Worm (Caenorhabditis elegans): ENCODE data around the gene unc-104.
A peak's percentile ranks its signal among the peaks of the same experiment; 100 is the strongest.

unc-104 gene

ce11 chrII:6994677-6995076 is at the start of gene unc-104:
Gene unc-104 (plus strand): TSS chrII:6994987.
- no peak for TF ChIP-seq tra-4 (tag; optimal IDR thresholded peaks at IDR 0.05)
- no peak for TF ChIP-seq tbx-11 (GFP tag; IDR thresholded peaks at IDR 0.05)
- TF ChIP-seq aly-1 (tag; optimal IDR thresholded peaks at IDR 0.05): no peak
- TF ChIP-seq hmbx-1 (tag; optimal IDR thresholded peaks at IDR 0.05): no peak
- TF ChIP-seq sea-1 (GFP tag; conservative IDR thresholded peaks at IDR 0.05): no peak
- TF ChIP-seq B0310.2 (tag; optimal IDR thresholded peaks at IDR 0.05): no peak
- TF ChIP-seq ets-7 (tag; optimal IDR thresholded peaks at IDR 0.05): no peak
- TF ChIP-seq ceh-36 (tag; optimal IDR thresholded peaks at IDR 0.05): no peak

ce11 chrII:6951250-6951806 is 43.5 kb upstream of the unc-104 start, which contains the start of the genes malt-1 and ceh-38:
Gene malt-1 (minus strand): TSS chrII:6951300.
Gene ceh-38 (plus strand): TSS chrII:6951526.
- TF ChIP-seq flt-1 (GFP tag; IDR thresholded peaks at IDR 0.05) (0 out of 2 replicates have a peak, but pooled peaks have one; percentile 26), hmg-4 (GFP tag; optimal IDR thresholded peaks at IDR 0.05) (peak; percentile 55), ceh-36 (tag; optimal IDR thresholded peaks at IDR 0.05) (peak; percentile 48), sea-1 (GFP tag; conservative IDR thresholded peaks at IDR 0.05) (no peak), F13C5.2 (tag; optimal IDR thresholded peaks at IDR 0.05) (peak; percentile 67), ama-1 (optimal IDR thresholded peaks at IDR 0.05) (no peak)

DNA sequence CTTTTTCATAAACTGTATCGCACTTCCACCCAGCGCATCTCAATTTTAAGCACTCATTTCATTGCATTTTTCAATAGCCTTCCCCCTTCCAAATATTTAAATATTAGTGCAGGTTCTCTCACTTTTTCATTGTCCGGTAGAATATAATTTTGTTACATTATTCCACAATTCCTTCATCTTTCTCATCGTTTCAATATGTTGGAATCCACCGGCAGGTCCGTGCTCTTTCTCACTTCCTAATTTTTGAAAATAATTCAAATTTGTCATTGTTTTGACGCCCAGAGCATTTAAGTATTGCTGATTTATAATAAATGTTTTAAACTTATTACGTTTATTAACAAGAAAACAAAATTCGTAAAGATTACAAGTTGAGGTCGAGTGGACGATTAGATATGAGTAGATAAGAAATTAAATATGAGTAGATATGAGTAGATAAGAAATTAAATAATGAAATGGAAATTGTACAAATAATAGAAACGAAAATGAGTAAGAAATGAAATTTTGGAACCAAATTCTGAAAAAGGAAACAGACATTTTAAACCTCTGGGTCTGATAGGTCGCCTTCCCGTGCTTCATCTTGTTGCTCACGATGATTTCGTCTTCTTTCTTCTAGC is 39.6 kb upstream of the unc-104 start:
- TF ChIP-seq scrt-1 (GFP tag; IDR thresholded peaks at IDR 0.05) (no peak), ama-1 (optimal IDR thresholded peaks at IDR 0.05) (no peak), sea-1 (GFP tag; conservative IDR thresholded peaks at IDR 0.05) (no peak), hmg-4 (GFP tag; optimal IDR thresholded peaks at IDR 0.05) (no peak), tra-4 (tag; optimal IDR thresholded peaks at IDR 0.05) (no peak)

DNA sequence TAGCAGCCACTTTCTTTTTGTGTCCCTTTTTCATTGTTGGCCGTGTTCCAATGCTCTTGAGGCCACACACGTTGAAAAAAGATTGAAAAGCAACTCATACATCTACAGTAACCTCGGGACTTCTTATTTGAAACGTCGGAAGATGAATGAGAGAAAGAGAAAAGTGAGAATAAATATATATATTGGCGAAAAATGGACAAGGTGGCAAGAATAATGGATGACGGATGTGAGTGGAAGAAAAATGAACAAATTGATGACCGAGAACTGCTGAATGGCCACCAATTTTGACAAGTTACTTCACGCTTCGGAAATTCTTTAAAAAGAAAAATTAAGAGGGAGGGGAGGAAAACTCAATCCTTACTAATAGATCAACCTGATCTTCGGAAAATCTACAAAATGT is 36.7 kb upstream of the unc-104 start:
- no peak for TF ChIP-seq F13C5.2 (tag; optimal IDR thresholded peaks at IDR 0.05)
- no peak for TF ChIP-seq tra-4 (tag; optimal IDR thresholded peaks at IDR 0.05)
- TF ChIP-seq B0310.2 (tag; optimal IDR thresholded peaks at IDR 0.05): no peak
- TF ChIP-seq tbx-37 (GFP tag; conservative IDR thresholded peaks at IDR 0.05): no peak
- no peak for TF ChIP-seq hmbx-1 (tag; optimal IDR thresholded peaks at IDR 0.05)
- TF ChIP-seq flt-1 (GFP tag; IDR thresholded peaks at IDR 0.05): no peak
- no peak for TF ChIP-seq ceh-13 (GFP tag; optimal IDR thresholded peaks at IDR 0.05)
- no peak for TF ChIP-seq aly-1 (tag; optimal IDR thresholded peaks at IDR 0.05)
- TF ChIP-seq ceh-36 (tag; optimal IDR thresholded peaks at IDR 0.05): no peak
- no peak for TF ChIP-seq sea-1 (GFP tag; conservative IDR thresholded peaks at IDR 0.05)
- no peak for TF ChIP-seq hmg-4 (GFP tag; optimal IDR thresholded peaks at IDR 0.05)
- TF ChIP-seq pes-1 (GFP tag; IDR thresholded peaks at IDR 0.05): no peak
- no peak for TF ChIP-seq scrt-1 (GFP tag; IDR thresholded peaks at IDR 0.05)
- no peak for TF ChIP-seq ets-7 (tag; optimal IDR thresholded peaks at IDR 0.05)
- no peak for TF ChIP-seq hnd-1 (tag; optimal IDR thresholded peaks at IDR 0.05)
- no peak for TF ChIP-seq ama-1 (optimal IDR thresholded peaks at IDR 0.05)

DNA sequence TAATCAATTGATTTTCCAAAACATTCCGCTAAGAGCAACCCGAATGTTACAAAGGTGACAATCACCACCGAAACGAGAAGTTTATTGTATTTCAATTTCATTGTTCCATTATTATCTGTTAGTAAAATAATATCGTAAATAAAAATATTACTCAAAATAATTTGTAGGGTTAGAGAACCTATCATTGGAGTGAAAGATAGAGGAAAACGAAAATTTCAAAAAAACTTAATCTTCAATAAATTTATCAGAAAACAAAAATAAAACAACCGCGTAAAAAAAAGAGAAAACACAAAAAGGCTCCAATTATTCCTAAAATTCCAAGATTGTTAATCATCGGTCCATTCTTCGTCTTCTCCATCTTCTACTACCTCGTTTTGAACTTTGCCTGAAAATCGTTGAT is 29.2 kb upstream of the unc-104 start, which contains the start of gene tra-2:
Gene tra-2 (minus strand): TSS at position 101 of the 400 bp plus-strand sequence.
- TF ChIP-seq sea-1 (GFP tag; conservative IDR thresholded peaks at IDR 0.05) (no peak), pes-1 (GFP tag; IDR thresholded peaks at IDR 0.05) (no peak), aly-1 (tag; optimal IDR thresholded peaks at IDR 0.05) (no peak), tra-4 (tag; optimal IDR thresholded peaks at IDR 0.05) (no peak), hmg-4 (GFP tag; optimal IDR thresholded peaks at IDR 0.05) (no peak), tbx-11 (GFP tag; IDR thresholded peaks at IDR 0.05) (no peak), F13C5.2 (tag; optimal IDR thresholded peaks at IDR 0.05) (no peak), ceh-36 (tag; optimal IDR thresholded peaks at IDR 0.05) (no peak), ama-1 (optimal IDR thresholded peaks at IDR 0.05) (no peak), tbx-37 (GFP tag; conservative IDR thresholded peaks at IDR 0.05) (no peak), flt-1 (GFP tag; IDR thresholded peaks at IDR 0.05) (no peak), hmbx-1 (tag; optimal IDR thresholded peaks at IDR 0.05) (no peak), ceh-13 (GFP tag; optimal IDR thresholded peaks at IDR 0.05) (no peak)

ce11 chrII:6967618-6968017 is 27.2 kb upstream of the unc-104 start, which contains the start of gene eif-2Bgamma:
Gene eif-2Bgamma (minus strand): TSS chrII:6967648.
- no peak for TF ChIP-seq flt-1 (GFP tag; IDR thresholded peaks at IDR 0.05)
- TF ChIP-seq tra-4 (tag; optimal IDR thresholded peaks at IDR 0.05): no peak
- no peak for TF ChIP-seq hmg-4 (GFP tag; optimal IDR thresholded peaks at IDR 0.05)
- no peak for TF ChIP-seq ceh-36 (tag; optimal IDR thresholded peaks at IDR 0.05)
- no peak for TF ChIP-seq hmbx-1 (tag; optimal IDR thresholded peaks at IDR 0.05)
- no peak for TF ChIP-seq hnd-1 (tag; optimal IDR thresholded peaks at IDR 0.05)
- no peak for TF ChIP-seq ets-7 (tag; optimal IDR thresholded peaks at IDR 0.05)
- no peak for TF ChIP-seq aly-1 (tag; optimal IDR thresholded peaks at IDR 0.05)
- no peak for TF ChIP-seq tbx-11 (GFP tag; IDR thresholded peaks at IDR 0.05)

DNA sequence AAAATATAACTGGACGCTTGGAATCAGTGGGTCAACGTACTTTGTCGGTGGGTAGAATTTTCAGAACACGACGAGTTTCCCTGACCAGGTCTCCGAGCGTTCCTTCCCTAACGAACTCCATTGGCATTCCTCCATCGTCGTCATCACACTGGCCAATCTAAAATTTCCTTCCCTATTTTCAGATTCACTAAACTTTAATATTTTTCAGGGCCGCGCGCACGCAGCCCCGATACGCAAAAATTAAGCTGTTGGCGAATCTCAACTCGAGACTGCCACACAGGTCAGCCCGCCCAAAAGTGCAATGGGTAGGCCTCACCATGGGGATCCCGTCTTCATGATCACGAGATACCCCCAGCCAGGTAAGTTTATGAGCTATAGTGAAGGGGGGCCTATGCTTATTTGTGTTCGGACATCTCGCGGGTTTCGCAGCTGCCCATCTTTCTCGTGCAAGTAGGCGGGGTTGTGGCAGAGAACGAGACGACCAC is 26.6 kb upstream of the unc-104 start:
- TF ChIP-seq tbx-37 (GFP tag; conservative IDR thresholded peaks at IDR 0.05): 0 out of 2 replicates have a peak, but pooled peaks have one; percentile 29
- peak; percentile 45 for TF ChIP-seq hmbx-1 (tag; optimal IDR thresholded peaks at IDR 0.05)
- TF ChIP-seq pes-1 (GFP tag; IDR thresholded peaks at IDR 0.05): peak; percentile 77
- TF ChIP-seq hnd-1 (tag; optimal IDR thresholded peaks at IDR 0.05): no peak
- 0 out of 2 replicates have a peak, but pooled peaks have one; percentile 30 for TF ChIP-seq tbx-11 (GFP tag; IDR thresholded peaks at IDR 0.05)
- TF ChIP-seq ceh-36 (tag; optimal IDR thresholded peaks at IDR 0.05): peak; percentile 89
- peak; percentile 50 for TF ChIP-seq B0310.2 (tag; optimal IDR thresholded peaks at IDR 0.05)
- peak; percentile 34 for TF ChIP-seq ceh-13 (GFP tag; optimal IDR thresholded peaks at IDR 0.05)
- peak; percentile 94 for TF ChIP-seq hmg-4 (GFP tag; optimal IDR thresholded peaks at IDR 0.05)
- TF ChIP-seq tra-4 (tag; optimal IDR thresholded peaks at IDR 0.05): peak; percentile 69
- TF ChIP-seq ets-7 (tag; optimal IDR thresholded peaks at IDR 0.05): no peak
- TF ChIP-seq flt-1 (GFP tag; IDR thresholded peaks at IDR 0.05): peak; percentile 45; the same call in 1 of the 2 replicates
- peak; percentile 99 for TF ChIP-seq ama-1 (optimal IDR thresholded peaks at IDR 0.05)
- TF ChIP-seq scrt-1 (GFP tag; IDR thresholded peaks at IDR 0.05): peak; percentile 73; the same call in 1 of the 2 replicates
- peak; percentile 45 for TF ChIP-seq aly-1 (tag; optimal IDR thresholded peaks at IDR 0.05)
- 0 out of 2 replicates have a peak, but pooled peaks have one; percentile 25 for TF ChIP-seq sea-1 (GFP tag; conservative IDR thresholded peaks at IDR 0.05)
- peak; percentile 34 for TF ChIP-seq F13C5.2 (tag; optimal IDR thresholded peaks at IDR 0.05)

Data from whole organism, early embryonic.